Fruit fly (Drosophila melanogaster) whole organism, embryonic: ENCODE data around the gene beta4GalNAcTB.

Source experiments
- ATbp ChIP-seq: fragments of 200-800 bp; sonication (Bioruptor generic); optimal IDR thresholded peaks from 2 replicates; lab custom pipeline; 2017; ENCODE audit warnings: missing biosample characterization, mild to moderate bottlenecking, missing genetic modification characterization, missing genetic modification reagents
- Asciz ChIP-seq: fragments of 200-800 bp; sonication (Bioruptor generic); optimal IDR thresholded peaks from 2 replicates; lab custom pipeline; 2017; ENCODE audit warnings: missing biosample characterization, mild to moderate bottlenecking, missing genetic modification characterization, missing genetic modification reagents
- B-H1 ChIP-seq: fragments of 200-800 bp; sonication (Bioruptor generic); IDR thresholded peaks from 3 replicates; pipeline ENCODE4 v1.3.6; 2022; ENCODE audit warnings: missing biosample characterization, missing genetic modification characterization
- CG11560 ChIP-seq: fragments of 200-800 bp; sonication (Bioruptor generic); IDR thresholded peaks from 3 replicates; pipeline ENCODE4 v1.3.6; 2022; ENCODE audit warnings: missing biosample characterization, missing genetic modification characterization
- CG12155 ChIP-seq: fragments of 200-800 bp; sonication (Bioruptor generic); optimal IDR thresholded peaks from 3 replicates; lab custom pipeline; 2016; ENCODE audit warnings: missing biosample characterization, missing genetic modification characterization
- CG13894 ChIP-seq: fragments of 200-800 bp; sonication (Bioruptor generic); optimal IDR thresholded peaks from 3 replicates; lab custom pipeline; 2018; ENCODE audit warnings: missing biosample characterization, mild to moderate bottlenecking, missing genetic modification characterization, moderate library complexity
- CG15011 ChIP-seq: fragments of 200-800 bp; sonication (Bioruptor generic); optimal IDR thresholded peaks from 3 replicates; lab custom pipeline; 2018; ENCODE audit warnings: missing biosample characterization, mild to moderate bottlenecking, missing genetic modification characterization
- CG15479 ChIP-seq: fragments of 200-800 bp; sonication (Bioruptor generic); optimal IDR thresholded peaks from 3 replicates; lab custom pipeline; 2019; ENCODE audit warnings: missing biosample characterization, mild to moderate bottlenecking, missing genetic modification characterization, moderate library complexity
- CG1603 ChIP-seq: fragments of 200-800 bp; sonication (Bioruptor generic); optimal IDR thresholded peaks from 2 replicates; lab custom pipeline; 2019; ENCODE audit warnings: missing biosample characterization, mild to moderate bottlenecking, missing genetic modification characterization, moderate library complexity
- CG17568 ChIP-seq: fragments of 200-800 bp; sonication (Bioruptor generic); optimal IDR thresholded peaks from 2 replicates; lab custom pipeline; 2018; ENCODE audit warnings: missing biosample characterization, mild to moderate bottlenecking, missing genetic modification characterization, moderate library complexity
- CG18599 ChIP-seq: fragments of 200-800 bp; sonication (Bioruptor generic); optimal IDR thresholded peaks from 3 replicates; lab custom pipeline; 2017; ENCODE audit warnings: missing biosample characterization, missing genetic modification characterization, mild to moderate bottlenecking, moderate library complexity, missing genetic modification reagents
- CG2129 ChIP-seq: fragments of 200-800 bp; sonication (Bioruptor generic); IDR thresholded peaks from 2 replicates; pipeline ENCODE4 v1.3.6; 2022; ENCODE audit warnings: missing biosample characterization, missing genetic modification characterization; ENCODE audit not compliant: partially characterized antibody
- CG2712 ChIP-seq: fragments of 200-800 bp; optimal IDR thresholded peaks from 3 replicates; lab custom pipeline; 2019; ENCODE audit warnings: missing biosample characterization, mild to moderate bottlenecking, missing genetic modification characterization, moderate library complexity
- CG7786 ChIP-seq: fragments of 200-800 bp; sonication (Bioruptor generic); optimal IDR thresholded peaks from 2 replicates; lab custom pipeline; 2016; ENCODE audit warnings: missing biosample characterization, missing genetic modification characterization
- CG8089 ChIP-seq: fragments of 200-800 bp; sonication (Bioruptor generic); optimal IDR thresholded peaks from 3 replicates; lab custom pipeline; 2016; ENCODE audit warnings: missing biosample characterization, missing genetic modification characterization
- CG8388 ChIP-seq: fragments of 200-800 bp; sonication (Bioruptor generic); optimal IDR thresholded peaks from 2 replicates; lab custom pipeline; 2019; ENCODE audit warnings: missing biosample characterization, mild to moderate bottlenecking, missing genetic modification characterization, moderate library complexity
- CG8924 ChIP-seq: fragments of 200-800 bp; optimal IDR thresholded peaks from 3 replicates; lab custom pipeline; 2019; ENCODE audit warnings: missing biosample characterization, mild to moderate bottlenecking, missing genetic modification characterization, moderate library complexity
- CG9215 ChIP-seq: fragments of 200-800 bp; sonication (Bioruptor generic); IDR thresholded peaks from 2 replicates; pipeline ENCODE4 v1.3.6; 2022; ENCODE audit warnings: missing biosample characterization, missing genetic modification characterization
- CG9817 ChIP-seq: fragments of 200-800 bp; sonication (Bioruptor generic); optimal IDR thresholded peaks from 2 replicates; lab custom pipeline; 2018; ENCODE audit warnings: missing biosample characterization, mild to moderate bottlenecking, missing genetic modification characterization, moderate library complexity
- Hr51 ChIP-seq, 2 experiments: fragments of 200-800 bp; sonication (Bioruptor generic); optimal IDR thresholded peaks; 2 replicates in 1 of 2; 3 replicates in 1 of 2; lab custom pipeline; 2016 to 2018; ENCODE audit warnings: missing biosample characterization in 2 of 2, missing genetic modification characterization in 2 of 2, mild to moderate bottlenecking in 1 of 2, moderate library complexity in 1 of 2
- Hr78 ChIP-seq, 2 experiments: fragments of 200-800 bp in 1 of 2; fragments of >200 bp in 1 of 2; sonication (Bioruptor generic) in 1 of 2; optimal IDR thresholded peaks; 2 replicates each; lab custom pipeline; 2017 to 2019; ENCODE audit warnings: missing biosample characterization in 2 of 2, missing genetic modification characterization in 2 of 2, mild to moderate bottlenecking in 1 of 2, moderate library complexity in 1 of 2
- Stat92E ChIP-seq, 3 experiments: fragments of >200 bp in 2 of 3; fragments of 200-800 bp in 1 of 3; sonication (Bioruptor generic) in 1 of 3; optimal IDR thresholded peaks; 2 replicates each; lab custom pipeline; 2017 to 2019; ENCODE audit warnings: missing biosample characterization in 3 of 3, missing genetic modification characterization in 3 of 3, mild to moderate bottlenecking in 1 of 3, moderate library complexity in 1 of 3
- Trl ChIP-seq, 3 experiments: fragments of >200 bp in 2 of 3; fragments of 200-800 bp in 1 of 3; sonication (Bioruptor generic) in 1 of 3; optimal IDR thresholded peaks; 2 replicates in 1 of 3; 3 replicates in 2 of 3; lab custom pipeline; 2016 to 2017; ENCODE audit warnings: missing biosample characterization in 1 of 3, missing genetic modification characterization in 1 of 3
- Usf ChIP-seq: fragments of 200-800 bp; sonication (Bioruptor generic); optimal IDR thresholded peaks from 2 replicates; lab custom pipeline; 2017; ENCODE audit warnings: missing genotype, missing biosample characterization, missing genetic modification characterization
- dati ChIP-seq: fragments of 200-800 bp; sonication (Bioruptor generic); IDR thresholded peaks from 2 replicates; pipeline ENCODE4 v1.3.6; 2022; ENCODE audit warnings: missing biosample characterization, missing genetic modification characterization
- dmrt99B ChIP-seq: fragments of 200-800 bp; sonication (Bioruptor generic); optimal IDR thresholded peaks from 2 replicates; lab custom pipeline; 2018; ENCODE audit warnings: missing biosample characterization, mild to moderate bottlenecking, missing genetic modification characterization, moderate library complexity
- dpn ChIP-seq, 2 experiments: fragments of 200-800 bp; sonication (Bioruptor generic); optimal IDR thresholded peaks; 3 replicates each; lab custom pipeline; 2016; ENCODE audit warnings: missing biosample characterization in 2 of 2, missing genetic modification characterization in 2 of 2
- ewg ChIP-seq: fragments of 200-800 bp; sonication (Bioruptor generic); optimal IDR thresholded peaks from 3 replicates; lab custom pipeline; 2017; ENCODE audit warnings: mild to moderate bottlenecking, missing biosample characterization, missing genetic modification reagents, missing genetic modification characterization
- fu2 ChIP-seq: fragments of 200-800 bp; sonication (Bioruptor generic); optimal IDR thresholded peaks from 2 replicates; lab custom pipeline; 2016; ENCODE audit warnings: missing biosample characterization, missing genetic modification characterization
- gt ChIP-seq: fragments of 200-800 bp; sonication (Bioruptor generic); IDR thresholded peaks from 2 replicates; pipeline ENCODE4 v1.3.6; 2022; ENCODE audit warnings: missing biosample characterization, missing genetic modification characterization
- hb ChIP-seq: fragments of 200-800 bp; sonication (Bioruptor generic); IDR thresholded peaks from 3 replicates; pipeline ENCODE4 v1.3.6; 2022; ENCODE audit warnings: missing biosample characterization, missing genetic modification characterization; ENCODE audit not compliant: partially characterized antibody
- her ChIP-seq: fragments of 200-800 bp; sonication (Bioruptor generic); optimal IDR thresholded peaks from 2 replicates; lab custom pipeline; 2016; ENCODE audit warnings: missing biosample characterization, missing genetic modification characterization
- luna ChIP-seq: fragments of 200-800 bp; sonication (Bioruptor generic); optimal IDR thresholded peaks from 2 replicates; lab custom pipeline; 2016; ENCODE audit warnings: missing biosample characterization, missing genetic modification characterization
- mld ChIP-seq: fragments of 200-800 bp; sonication (Bioruptor generic); IDR thresholded peaks from 3 replicates; pipeline ENCODE4 v1.3.6; 2022; ENCODE audit warnings: missing biosample characterization, missing genetic modification characterization; ENCODE audit not compliant: partially characterized antibody
- nerfin-1 ChIP-seq: fragments of 200-800 bp; sonication (Bioruptor generic); optimal IDR thresholded peaks from 3 replicates; lab custom pipeline; 2019; ENCODE audit warnings: missing biosample characterization, mild to moderate bottlenecking, missing genetic modification characterization, moderate library complexity
- oc ChIP-seq: fragments of 200-800 bp; sonication (Bioruptor generic); optimal IDR thresholded peaks from 2 replicates; lab custom pipeline; 2018; ENCODE audit warnings: missing biosample characterization, mild to moderate bottlenecking, missing genetic modification characterization, moderate library complexity
- p53 ChIP-seq: fragments of 200-800 bp; sonication (Bioruptor generic); optimal IDR thresholded peaks from 2 replicates; lab custom pipeline; 2016; ENCODE audit warnings: missing biosample characterization, missing genetic modification characterization
- peb ChIP-seq: fragments of 200-800 bp; sonication (Bioruptor generic); IDR thresholded peaks from 2 replicates; pipeline ENCODE4 v1.3.6; 2022; ENCODE audit warnings: missing biosample characterization, missing genetic modification characterization
- pfk ChIP-seq: fragments of 200-800 bp; sonication (Bioruptor generic); optimal IDR thresholded peaks from 2 replicates; lab custom pipeline; 2018; ENCODE audit warnings: missing biosample characterization, mild to moderate bottlenecking, missing genetic modification characterization, moderate library complexity
- phol ChIP-seq: fragments of 200-800 bp; sonication (Bioruptor generic); optimal IDR thresholded peaks from 3 replicates; lab custom pipeline; 2018; ENCODE audit warnings: missing biosample characterization, mild to moderate bottlenecking, missing genetic modification characterization, moderate library complexity
- sens ChIP-seq: fragments of 200-800 bp; sonication (Bioruptor generic); peaks from one replicate; lab custom pipeline; 2016; ENCODE audit warnings: missing biosample characterization, missing genetic modification characterization
- sens-2 ChIP-seq: fragments of 200-800 bp; sonication (Bioruptor generic); IDR thresholded peaks from 2 replicates; pipeline ENCODE4 v1.3.6; 2022; ENCODE audit warnings: missing biosample characterization, missing genetic modification characterization
- ssp ChIP-seq: fragments of 200-800 bp; sonication (Bioruptor generic); IDR thresholded peaks from 2 replicates; pipeline ENCODE4 v1.3.6; 2022; ENCODE audit warnings: missing biosample characterization, missing genetic modification characterization
- tio ChIP-seq: fragments of 200-800 bp; sonication (Bioruptor generic); optimal IDR thresholded peaks from 2 replicates; lab custom pipeline; 2017; ENCODE audit warnings: missing biosample characterization, missing genetic modification characterization, inconsistent platforms
- tna ChIP-seq: fragments of 200-800 bp; sonication (Bioruptor generic); IDR thresholded peaks from 2 replicates; pipeline ENCODE4 v1.3.6; 2022; ENCODE audit warnings: missing biosample characterization, missing genetic modification characterization; ENCODE audit not compliant: partially characterized antibody
- tup ChIP-seq: fragments of 200-800 bp; sonication (Bioruptor generic); optimal IDR thresholded peaks from 2 replicates; lab custom pipeline; 2016; ENCODE audit warnings: missing biosample characterization, mild to moderate bottlenecking, missing genetic modification characterization, moderate library complexity
- unc-4 ChIP-seq: fragments of 200-800 bp; sonication (Bioruptor generic); IDR thresholded peaks from 2 replicates; pipeline ENCODE4 v1.3.6; 2022; ENCODE audit warnings: missing biosample characterization, missing genetic modification characterization; ENCODE audit not compliant: partially characterized antibody
- unpg ChIP-seq: fragments of 200-800 bp; sonication (Bioruptor generic); optimal IDR thresholded peaks from 3 replicates; lab custom pipeline; 2018; ENCODE audit warnings: missing biosample characterization, mild to moderate bottlenecking, missing genetic modification characterization, moderate library complexity
- wek ChIP-seq: fragments of 200-800 bp; sonication (Bioruptor generic); optimal IDR thresholded peaks from 3 replicates; lab custom pipeline; 2018; ENCODE audit warnings: missing biosample characterization, mild to moderate bottlenecking, missing genetic modification characterization, moderate library complexity

The beta4GalNAcTB gene

dm6 chr3R:29064682-29065100 lies 30.9 kb upstream of the beta4GalNAcTB start (continued):
- TF ChIP-seq sens (GFP tag; lab: Kevin White, UChicago) (peak; percentile 86), Hr51 (GFP tag; optimal IDR thresholded peaks at IDR 0.05; lab: Kevin White, UChicago) (peak in 1 of 2 experiments; percentile 24), ssp (GFP tag; lab: Robert Waterston, UW) (no peak), tup (no peak), CG7786 (GFP tag; lab: Kevin White, UChicago) (no peak), Usf (GFP tag; lab: Kevin White, UChicago) (no peak), CG2712 (tag; lab: Kevin White, UChicago) (no peak), dmrt99B (tag; lab: Kevin White, UChicago) (no peak), Trl (optimal IDR thresholded peaks at IDR 0.05; lab: Kevin White, UChicago) (peak; percentile 83 to 90), Trl (GFP tag; optimal IDR thresholded peaks at IDR 0.05; lab: Kevin White, UChicago) (no peak), sens-2 (no peak), hb (no peak), B-H1 (GFP tag; lab: Robert Waterston, UW) (no peak), oc (no peak), CG8924 (tag; lab: Kevin White, UChicago) (peak; percentile 7), unpg (no peak), Stat92E (GFP tag; optimal IDR thresholded peaks at IDR 0.05; lab: Kevin White, UChicago) (no peak), wek (GFP tag; lab: Kevin White, UChicago) (no peak), peb (no peak), ewg (GFP tag; lab: Kevin White, UChicago) (peak; percentile 87), ATbp (no peak), Hr78 (GFP tag; optimal IDR thresholded peaks at IDR 0.05; lab: Kevin White, UChicago) (peak in 1 of 2 experiments; percentile 78), CG2129 (GFP tag; lab: Robert Waterston, UW) (no peak), tio (GFP tag; lab: Kevin White, UChicago) (no peak), CG9215 (no peak), fu2 (GFP tag; lab: Kevin White, UChicago) (no peak), tna (no peak), CG11560 (no peak), nerfin-1 (tag; lab: Kevin White, UChicago) (peak; percentile 4), CG15479 (GFP tag; lab: Kevin White, UChicago) (peak; percentile 12), dati (GFP tag; lab: Robert Waterston, UW) (no peak), CG8388 (GFP tag; lab: Kevin White, UChicago) (no peak), mld (GFP tag; lab: Robert Waterston, UW) (no peak), CG12155 (peak; percentile 74), pfk (GFP tag; lab: Kevin White, UChicago) (no peak), Asciz (no peak), CG13894 (tag; lab: Kevin White, UChicago) (no peak), her (GFP tag; lab: Kevin White, UChicago) (peak; percentile 22), luna (GFP tag; lab: Kevin White, UChicago) (no peak), CG15011 (GFP tag; lab: Kevin White, UChicago) (no peak), CG8089 (GFP tag; lab: Kevin White, UChicago) (no peak), phol (tag; lab: Kevin White, UChicago) (peak; percentile 10), p53 (GFP tag; lab: Kevin White, UChicago) (no peak), dpn (GFP tag; optimal IDR thresholded peaks at IDR 0.05; lab: Kevin White, UChicago) (peak in 1 of 2 experiments; percentile 9), gt (no peak), CG9817 (no peak), CG17568 (no peak), unc-4 (GFP tag; lab: Robert Waterston, UW) (no peak), CG1603 (tag; lab: Kevin White, UChicago) (peak; percentile 8), CG18599 (GFP tag; lab: Kevin White, UChicago) (peak; percentile 36)
